Worm (Caenorhabditis elegans): Measurements from ENCODE around the gene gcc-1.

Gene gcc-1

DNA sequence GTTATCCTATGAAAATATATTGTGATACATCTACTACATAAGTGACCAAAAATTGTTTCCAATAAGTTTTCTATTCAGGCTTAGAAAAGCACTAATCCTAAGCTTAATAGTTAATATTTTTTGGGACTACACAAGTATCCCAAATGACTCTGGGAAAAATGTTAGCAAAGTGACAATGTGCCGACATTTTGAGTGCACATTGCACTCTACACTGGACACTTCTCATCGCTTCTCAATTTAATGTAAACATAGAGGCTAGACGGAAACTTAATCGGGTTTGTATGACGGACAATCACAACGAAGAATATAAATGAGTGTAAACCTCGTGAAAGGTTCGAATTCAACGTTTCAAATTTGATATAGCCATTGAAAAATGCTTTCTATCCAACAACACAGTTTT is 48.1 kb upstream of the gcc-1 start:
- TF ChIP-seq nhr-77 (tag; optimal IDR thresholded peaks at IDR 0.05) (no peak), lir-3 (tag; optimal IDR thresholded peaks at IDR 0.05; ENCODE audit: poor library complexity) (peak; percentile 2), nhr-84 (tag; optimal IDR thresholded peaks at IDR 0.05) (no peak), ceh-82 (tag; optimal IDR thresholded peaks at IDR 0.05) (no peak), snpc-4 (tag; optimal IDR thresholded peaks at IDR 0.05) (no peak), irx-1 (tag; optimal IDR thresholded peaks at IDR 0.05) (no peak), snu-23 (GFP tag; optimal IDR thresholded peaks at IDR 0.05) (peak; percentile 64), ceh-90 (tag; optimal IDR thresholded peaks at IDR 0.05) (no peak), nhr-20 (tag; optimal IDR thresholded peaks at IDR 0.05) (peak; percentile 10), ceh-88 (GFP tag; IDR thresholded peaks at IDR 0.05) (no peak), F16B12.6 (tag; optimal IDR thresholded peaks at IDR 0.05) (no peak), nhr-71 (tag; optimal IDR thresholded peaks at IDR 0.05) (peak; percentile 62), efl-1 (optimal IDR thresholded peaks at IDR 0.05) (peak in 1 of 2 experiments; percentile 51), efl-1 (GFP tag; optimal IDR thresholded peaks at IDR 0.05 in 1 of 2) (no peak), lsy-2 (tag; optimal IDR thresholded peaks at IDR 0.05) (peak; percentile 5 to 7), mab-9 (GFP tag; IDR thresholded peaks at IDR 0.05) (no peak), mdl-1 (tag; optimal IDR thresholded peaks at IDR 0.05) (no peak), sup-37 (GFP tag; optimal IDR thresholded peaks at IDR 0.05) (no peak), ztf-4 (tag; optimal IDR thresholded peaks at IDR 0.05) (peak; percentile 78), pax-3 (tag; optimal IDR thresholded peaks at IDR 0.05) (no peak), lin-35 (GFP tag; optimal IDR thresholded peaks at IDR 0.05) (peak in 1 of 2 experiments; percentile 33), nhr-90 (tag; optimal IDR thresholded peaks at IDR 0.05; ENCODE audit: poor library complexity) (peak; percentile 73), tbx-2 (tag; optimal IDR thresholded peaks at IDR 0.05) (peak; percentile 32), blmp-1 (tag; optimal IDR thresholded peaks at IDR 0.05) (no peak), pqm-1 (tag; optimal IDR thresholded peaks at IDR 0.05) (no peak), unc-130 (tag; optimal IDR thresholded peaks at IDR 0.05) (no peak), tlp-1 (tag; optimal IDR thresholded peaks at IDR 0.05) (no peak), elt-2 (tag; optimal IDR thresholded peaks at IDR 0.05) (peak; percentile 38), fos-1 (tag; optimal IDR thresholded peaks at IDR 0.05) (peak; percentile 38), lin-39 (tag; optimal IDR thresholded peaks at IDR 0.05) (no peak), C16A3.4 (tag; optimal IDR thresholded peaks at IDR 0.05) (peak; percentile 24), sptf-1 (tag; optimal IDR thresholded peaks at IDR 0.05) (no peak), fkh-8 (tag; optimal IDR thresholded peaks at IDR 0.05) (no peak), mep-1 (tag; optimal IDR thresholded peaks at IDR 0.05) (no peak), sox-4 (tag; optimal IDR thresholded peaks at IDR 0.05) (no peak), unc-62 (GFP tag; optimal IDR thresholded peaks at IDR 0.05) (no peak), nhr-12 (tag; optimal IDR thresholded peaks at IDR 0.05) (no peak), nhr-85 (tag) (no peak), zip-4 (GFP tag; optimal IDR thresholded peaks at IDR 0.05) (no peak), nhr-11 (tag; optimal IDR thresholded peaks at IDR 0.05) (no peak), nhr-19 (GFP tag; conservative IDR thresholded peaks at IDR 0.05) (peak; percentile 45), aly-2 (tag; optimal IDR thresholded peaks at IDR 0.05) (peak; percentile 80), alr-1 (tag; optimal IDR thresholded peaks at IDR 0.05; ENCODE audit: borderline replicate concordance) (no peak), xbp-1 (tag; optimal IDR thresholded peaks at IDR 0.05) (no peak), lin-13 (GFP tag; optimal IDR thresholded peaks at IDR 0.05) (peak; percentile 52), swsn-7 (tag; optimal IDR thresholded peaks at IDR 0.05) (peak; percentile 1), nhr-237 (tag; optimal IDR thresholded peaks at IDR 0.05) (no peak), elt-3 (tag; optimal IDR thresholded peaks at IDR 0.05) (peak in 1 of 6 experiments; percentile 29), aha-1 (tag; optimal IDR thresholded peaks at IDR 0.05) (no peak), ces-1 (GFP tag; optimal IDR thresholded peaks at IDR 0.05) (no peak), hlh-4 (tag; optimal IDR thresholded peaks at IDR 0.05) (no peak), unc-86 (tag; optimal IDR thresholded peaks at IDR 0.05) (no peak), ets-5 (GFP tag; IDR thresholded peaks at IDR 0.05) (no peak), fkh-10 (GFP tag; optimal IDR thresholded peaks at IDR 0.05) (no peak), grh-1 (GFP tag; IDR thresholded peaks at IDR 0.05) (no peak)
